Fruit fly (Drosophila melanogaster): ENCODE data around the gene CG3987.

Gene CG3987

DNA sequence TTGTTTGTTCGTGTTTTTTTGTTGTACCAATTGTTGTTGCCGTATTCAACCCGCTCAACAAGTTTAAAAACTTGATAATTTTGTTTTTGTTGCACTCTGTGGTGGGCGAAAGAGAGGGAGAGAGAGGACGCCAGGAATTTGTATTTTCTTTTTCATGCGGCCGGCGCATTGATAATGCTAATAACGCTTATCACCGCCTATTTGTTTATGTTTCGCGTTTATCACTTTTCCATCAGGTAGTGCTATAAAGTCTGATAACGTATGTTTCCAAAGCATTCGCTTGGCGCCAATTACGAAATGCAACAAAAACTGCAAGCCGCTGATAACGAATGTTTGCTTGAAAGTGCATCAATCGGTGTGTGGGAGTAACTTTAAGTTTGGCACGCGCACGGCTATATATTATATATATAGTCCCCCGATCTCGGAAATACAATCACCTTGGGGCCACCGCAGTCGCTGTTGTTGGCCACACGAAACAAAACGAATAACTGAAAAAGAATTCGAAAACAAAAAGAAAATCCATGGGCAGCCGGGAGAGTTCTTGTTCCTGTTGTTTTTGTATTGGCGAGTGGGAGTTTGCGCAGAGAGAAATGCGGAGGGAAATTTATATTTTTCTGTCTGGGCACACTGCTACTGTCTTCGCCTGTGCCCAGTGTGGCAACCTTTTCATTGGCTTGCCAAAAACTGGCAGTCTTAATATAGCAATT, 7.4 kb downstream of the CG3987 start, which contains the start of gene Glys (continued):
- TF ChIP-seq CG11560 (tag; IDR thresholded peaks at IDR 0.05) = no peak
- no peak for TF ChIP-seq CG4328 (GFP tag; optimal IDR thresholded peaks at IDR 0.05)
- TF ChIP-seq Spps (tag; optimal IDR thresholded peaks at IDR 0.05) = no peak
- TF ChIP-seq ftz-f1 (GFP tag; optimal IDR thresholded peaks at IDR 0.05) = peak; percentile 50
- no peak for TF ChIP-seq Doc3 (GFP tag; IDR thresholded peaks at IDR 0.05; ENCODE audit: partially characterized antibody)
- TF ChIP-seq CG42726 (GFP tag; IDR thresholded peaks at IDR 0.05; ENCODE audit: partially characterized antibody) = no peak
- TF ChIP-seq CHES-1-like (GFP tag; optimal IDR thresholded peaks at IDR 0.05) = peak; percentile 25
- no peak for TF ChIP-seq CG11695 (GFP tag; IDR thresholded peaks at IDR 0.05)
- TF ChIP-seq ERR (GFP tag; optimal IDR thresholded peaks at IDR 0.05) = peak; percentile 51
- TF ChIP-seq Dad (GFP tag; optimal IDR thresholded peaks at IDR 0.05) = no peak
- no peak for TF ChIP-seq bigmax (GFP tag; optimal IDR thresholded peaks at IDR 0.05)
- TF ChIP-seq tll (GFP tag; optimal IDR thresholded peaks at IDR 0.05) = peak in 1 of 2 experiments; percentile 10
- no peak for TF ChIP-seq CG13775 (GFP tag; optimal IDR thresholded peaks at IDR 0.05)
- TF ChIP-seq prd (optimal IDR thresholded peaks at IDR 0.05) = no peak
- no peak for TF ChIP-seq prd (GFP tag; IDR thresholded peaks at IDR 0.05)
- TF ChIP-seq vvl (GFP tag; IDR thresholded peaks at IDR 0.05) = peak; percentile 44; the same call in 1 of the 2 replicates
- TF ChIP-seq D19A (tag; optimal IDR thresholded peaks at IDR 0.05) = no peak
- no peak for TF ChIP-seq vnd (GFP tag; IDR thresholded peaks at IDR 0.05; ENCODE audit: partially characterized antibody)
- no peak for TF ChIP-seq pros (GFP tag; optimal IDR thresholded peaks at IDR 0.05)
- no peak for TF ChIP-seq CG17328 (GFP tag; IDR thresholded peaks at IDR 0.05)
- TF ChIP-seq CG12391 (tag; optimal IDR thresholded peaks at IDR 0.05) = no peak
- TF ChIP-seq CG18262 (tag; optimal IDR thresholded peaks at IDR 0.05) = no peak
- no peak for TF ChIP-seq CG10147 (GFP tag; optimal IDR thresholded peaks at IDR 0.05)
- TF ChIP-seq CG9437 (GFP tag; optimal IDR thresholded peaks at IDR 0.05) = no peak
- TF ChIP-seq CG14014 (GFP tag; IDR thresholded peaks at IDR 0.05) = no peak
- no peak for TF ChIP-seq CG10979 (tag; optimal IDR thresholded peaks at IDR 0.05)
- TF ChIP-seq D (optimal IDR thresholded peaks at IDR 0.05) = no peak
- peak; percentile 15 for TF ChIP-seq D (GFP tag; optimal IDR thresholded peaks at IDR 0.05)
- no peak for TF ChIP-seq NFAT (GFP tag; IDR thresholded peaks at IDR 0.05)
- TF ChIP-seq CG32532 (GFP tag; IDR thresholded peaks at IDR 0.05) = peak; percentile 40; the same call in 1 of the 2 replicates
- no peak for TF ChIP-seq Ptx1 (GFP tag; IDR thresholded peaks at IDR 0.05)
- no peak for TF ChIP-seq CkIIα-i1 (GFP tag; IDR thresholded peaks at IDR 0.05)
- no peak for TF ChIP-seq CG4854 (GFP tag; optimal IDR thresholded peaks at IDR 0.05)
- TF ChIP-seq CG15514 (GFP tag; optimal IDR thresholded peaks at IDR 0.05) = peak; percentile 60
- no peak for TF ChIP-seq sens-2 (GFP tag; IDR thresholded peaks at IDR 0.05)
- TF ChIP-seq CoRest (tag; optimal IDR thresholded peaks at IDR 0.05) = peak; percentile 5
- TF ChIP-seq H2.0 (GFP tag; IDR thresholded peaks at IDR 0.05) = no peak
- TF ChIP-seq eve (GFP tag; optimal IDR thresholded peaks at IDR 0.05) = peak in 1 of 2 experiments; percentile 48
- TF ChIP-seq Nf-YC (tag; optimal IDR thresholded peaks at IDR 0.05) = no peak
- TF ChIP-seq lilli (GFP tag; optimal IDR thresholded peaks at IDR 0.05) = peak; percentile 20
- TF ChIP-seq chn (GFP tag; optimal IDR thresholded peaks at IDR 0.05) = no peak
- TF ChIP-seq CG10209 (GFP tag; optimal IDR thresholded peaks at IDR 0.05) = no peak
- no peak for TF ChIP-seq ab (GFP tag; optimal IDR thresholded peaks at IDR 0.05)
- no peak for TF ChIP-seq CG1024 (GFP tag; IDR thresholded peaks at IDR 0.05)
- TF ChIP-seq insv (GFP tag; optimal IDR thresholded peaks at IDR 0.05) = no peak
- TF ChIP-seq CG11504 (tag; optimal IDR thresholded peaks at IDR 0.05) = no peak
- peak; percentile 24 for TF ChIP-seq Fer1 (GFP tag; optimal IDR thresholded peaks at IDR 0.05)
- TF ChIP-seq CG43689 (GFP tag; IDR thresholded peaks at IDR 0.05) = no peak
- peak; percentile 17 for TF ChIP-seq CG2120 (GFP tag; optimal IDR thresholded peaks at IDR 0.05)
- no peak for TF ChIP-seq CG12104 (GFP tag; optimal IDR thresholded peaks at IDR 0.05)

Measured in whole organism, embryonic.